Worm (Caenorhabditis elegans): ENCODE data around the gene sre-10.
A peak's percentile ranks its signal among the peaks of the same experiment; 100 is the strongest.

Gene sre-10

ce11 chrV:7178843-7179242, 46.5 kb downstream of the sre-10 start, which contains the start of gene cpsf-2:
Gene cpsf-2, plus strand, starts transcription at chrV:7179172.
- peak; percentile 3 for TF ChIP-seq efl-1 (GFP tag; optimal IDR thresholded peaks at IDR 0.05)
- no peak for TF ChIP-seq nfya-1 (tag; optimal IDR thresholded peaks at IDR 0.05; ENCODE audit: borderline replicate concordance, insufficient read depth)

Data from whole organism, young adult.